Fruit fly (Drosophila melanogaster) whole organism, adult: ENCODE results near the gene msps.

ENCODE experiments used
- CG11617 ChIP-seq: fragments of 200-800 bp; sonication (Bioruptor generic); optimal IDR thresholded peaks from 2 replicates; lab custom pipeline; 2017; ENCODE audit warnings: mild to moderate bottlenecking, missing biosample characterization, missing genetic modification reagents, missing genetic modification characterization
- CG14711 ChIP-seq: fragments of 200-800 bp; sonication (Bioruptor generic); optimal IDR thresholded peaks from 2 replicates; lab custom pipeline; 2018; ENCODE audit warnings: missing biosample characterization, mild to moderate bottlenecking, missing genetic modification characterization, moderate library complexity
- CG7101 ChIP-seq: fragments of 200-800 bp; sonication (Bioruptor generic); optimal IDR thresholded peaks from 2 replicates; lab custom pipeline; 2018; ENCODE audit warnings: missing biosample characterization, mild to moderate bottlenecking, missing genetic modification characterization, moderate library complexity
- Mnt ChIP-seq: fragments of 200-800 bp; sonication (Bioruptor generic); optimal IDR thresholded peaks from 2 replicates; lab custom pipeline; 2016; ENCODE audit warnings: missing biosample characterization, mild to moderate bottlenecking, missing genetic modification characterization
- cic ChIP-seq: fragments of 200-800 bp; sonication (Bioruptor generic); optimal IDR thresholded peaks from 2 replicates; lab custom pipeline; 2017; ENCODE audit warnings: missing biosample characterization, mild to moderate bottlenecking, missing genetic modification characterization, moderate library complexity
- kay ChIP-seq: fragments of 200-800 bp; sonication (Bioruptor generic); peaks from one replicate; lab custom pipeline; 2016; ENCODE audit warnings: missing biosample characterization, missing genetic modification characterization, borderline replicate concordance

DNA sequence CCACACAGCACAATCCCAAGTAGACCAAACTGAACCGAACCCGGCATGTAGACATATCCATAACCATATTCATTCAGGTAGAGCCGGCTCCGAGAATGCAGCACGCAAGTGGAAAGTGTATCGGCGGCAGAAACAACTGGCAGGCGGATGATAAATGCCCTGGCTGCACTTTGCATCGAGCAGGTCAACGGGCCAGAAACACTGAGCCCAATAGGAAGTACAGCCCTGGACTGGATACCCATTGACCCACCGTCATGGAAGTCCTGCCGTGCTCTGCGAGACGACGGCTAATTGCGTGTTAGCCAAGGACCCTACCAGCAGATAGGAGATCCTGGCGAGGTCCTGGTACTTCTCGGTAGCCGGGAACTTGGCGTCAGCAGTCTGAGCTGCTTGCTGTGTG lies 21.0 kb upstream of the msps start:
- TF ChIP-seq kay (GFP tag; lab: Kevin White, UChicago) = no peak
- no peak for TF ChIP-seq CG7101 (tag; lab: Kevin White, UChicago)
- no peak for TF ChIP-seq Mnt (GFP tag; lab: Kevin White, UChicago)
- no peak for TF ChIP-seq cic (GFP tag; lab: Kevin White, UChicago)
- TF ChIP-seq CG14711 (tag; lab: Kevin White, UChicago) = no peak
- TF ChIP-seq CG11617 = no peak
